Fruit fly (Drosophila melanogaster) whole organism, embryonic: ENCODE measurements around the gene Actn3.

Experiments used
- CG10147 ChIP-seq: fragments of 200-800 bp; sonication (Bioruptor generic); optimal IDR thresholded peaks from 2 replicates; lab custom pipeline; 2019; ENCODE audit warnings: missing biosample characterization, mild to moderate bottlenecking, missing genetic modification characterization, moderate library complexity
- CG1024 ChIP-seq: fragments of 200-800 bp; sonication (Bioruptor generic); IDR thresholded peaks from 2 replicates; pipeline ENCODE4 v1.3.6; 2022; ENCODE audit warnings: missing biosample characterization, missing genetic modification characterization
- CG10366 ChIP-seq: fragments of 200-800 bp; sonication (Bioruptor generic); IDR thresholded peaks from 2 replicates; pipeline ENCODE4 v1.3.6; 2022; ENCODE audit warnings: missing biosample characterization, missing genetic modification characterization
- CG12071 ChIP-seq: fragments of 200-800 bp; sonication (Bioruptor generic); optimal IDR thresholded peaks from 3 replicates; lab custom pipeline; 2018; ENCODE audit warnings: missing biosample characterization, mild to moderate bottlenecking, missing genetic modification characterization
- CG12299 ChIP-seq: fragments of 200-800 bp; sonication (Bioruptor generic); optimal IDR thresholded peaks from 2 replicates; lab custom pipeline; 2018; ENCODE audit warnings: missing biosample characterization, mild to moderate bottlenecking, missing genetic modification characterization
- CG12744 ChIP-seq: fragments of 200-800 bp; sonication (Bioruptor generic); optimal IDR thresholded peaks from 2 replicates; lab custom pipeline; 2016; ENCODE audit warnings: missing biosample characterization, missing genetic modification characterization
- CG15514 ChIP-seq: fragments of 200-800 bp; sonication (Bioruptor generic); optimal IDR thresholded peaks from 3 replicates; lab custom pipeline; 2017; ENCODE audit warnings: missing biosample characterization, missing genetic modification characterization, mild to moderate bottlenecking, moderate library complexity, missing genetic modification reagents
- CG17328 ChIP-seq: fragments of 200-800 bp; sonication (Bioruptor generic); IDR thresholded peaks from 2 replicates; pipeline ENCODE4 v1.3.6; 2022; ENCODE audit warnings: missing biosample characterization, missing genetic modification characterization
- CG1792 ChIP-seq: fragments of 200-800 bp; sonication (Bioruptor generic); optimal IDR thresholded peaks from 2 replicates; lab custom pipeline; 2016; ENCODE audit warnings: missing biosample characterization, missing genetic modification characterization
- CG18476 ChIP-seq: fragments of 200-800 bp; sonication (Bioruptor generic); optimal IDR thresholded peaks from 2 replicates; lab custom pipeline; 2016; ENCODE audit warnings: missing biosample characterization, mild to moderate bottlenecking, missing genetic modification characterization
- CG2199 ChIP-seq: fragments of 200-800 bp; sonication (Bioruptor generic); IDR thresholded peaks from 3 replicates; pipeline ENCODE4 v1.3.6; 2022; ENCODE audit warnings: missing biosample characterization, missing genetic modification characterization
- CG30403 ChIP-seq: fragments of 200-800 bp; sonication (Bioruptor generic); optimal IDR thresholded peaks from 3 replicates; lab custom pipeline; 2016; ENCODE audit warnings: missing biosample characterization, missing genetic modification characterization
- CG30431 ChIP-seq: fragments of 200-800 bp; sonication (Bioruptor generic); optimal IDR thresholded peaks from 2 replicates; lab custom pipeline; 2017; ENCODE audit warnings: missing biosample characterization, missing genetic modification characterization
- CG32767 ChIP-seq: fragments of 200-800 bp; sonication (Bioruptor generic); IDR thresholded peaks from 2 replicates; pipeline ENCODE4 v1.3.6; 2022; ENCODE audit warnings: missing biosample characterization, missing genetic modification characterization
- CG34376 ChIP-seq: fragments of 200-800 bp; sonication (Bioruptor generic); optimal IDR thresholded peaks from 2 replicates; lab custom pipeline; 2018; ENCODE audit warnings: missing biosample characterization, mild to moderate bottlenecking, missing genetic modification characterization
- CG42726 ChIP-seq: fragments of 200-800 bp; sonication (Bioruptor generic); IDR thresholded peaks from 2 replicates; pipeline ENCODE4 v1.3.6; 2022; ENCODE audit warnings: missing biosample characterization, missing genetic modification characterization; ENCODE audit not compliant: partially characterized antibody
- CG6683 ChIP-seq: fragments of 200-800 bp; sonication (Bioruptor generic); optimal IDR thresholded peaks from 2 replicates; lab custom pipeline; 2017; ENCODE audit warnings: missing biosample characterization, mild to moderate bottlenecking, missing genetic modification characterization, missing genetic modification reagents
- CG8089 ChIP-seq: fragments of 200-800 bp; sonication (Bioruptor generic); optimal IDR thresholded peaks from 3 replicates; lab custom pipeline; 2016; ENCODE audit warnings: missing biosample characterization, missing genetic modification characterization
- CG8924 ChIP-seq: fragments of 200-800 bp; optimal IDR thresholded peaks from 3 replicates; lab custom pipeline; 2019; ENCODE audit warnings: missing biosample characterization, mild to moderate bottlenecking, missing genetic modification characterization, moderate library complexity
- CG9215 ChIP-seq: fragments of 200-800 bp; sonication (Bioruptor generic); IDR thresholded peaks from 2 replicates; pipeline ENCODE4 v1.3.6; 2022; ENCODE audit warnings: missing biosample characterization, missing genetic modification characterization
- CG9727 ChIP-seq: fragments of 200-800 bp; sonication (Bioruptor generic); optimal IDR thresholded peaks from 3 replicates; lab custom pipeline; 2017; ENCODE audit warnings: missing biosample characterization, mild to moderate bottlenecking, missing genetic modification characterization
- Doc2 ChIP-seq: fragments of 200-800 bp; sonication (Bioruptor generic); IDR thresholded peaks from 2 replicates; pipeline ENCODE4 v1.3.6; 2022; ENCODE audit warnings: missing biosample characterization, missing genetic modification characterization
- Eip74EF ChIP-seq, 2 experiments: fragments of 200-800 bp in 1 of 2; fragments of >200 bp in 1 of 2; sonication (Bioruptor generic) in 1 of 2; optimal IDR thresholded peaks; 2 replicates each; lab custom pipeline; 2017 to 2019; ENCODE audit warnings: missing biosample characterization in 2 of 2, missing genetic modification characterization in 2 of 2, mild to moderate bottlenecking in 1 of 2, moderate library complexity in 1 of 2
- HmgZ ChIP-seq: fragments of 200-800 bp; sonication (Bioruptor generic); optimal IDR thresholded peaks from 2 replicates; lab custom pipeline; 2018; ENCODE audit warnings: missing biosample characterization, mild to moderate bottlenecking, missing genetic modification characterization
- Lhr ChIP-seq: fragments of 200-800 bp; sonication (Bioruptor generic); optimal IDR thresholded peaks from 3 replicates; lab custom pipeline; 2017; ENCODE audit warnings: mild to moderate bottlenecking, missing biosample characterization, missing genetic modification reagents, missing genetic modification characterization
- Nf-YC ChIP-seq: fragments of 200-800 bp; optimal IDR thresholded peaks from 3 replicates; lab custom pipeline; 2019; ENCODE audit warnings: missing biosample characterization, mild to moderate bottlenecking, missing genetic modification characterization, moderate library complexity
- Oaz ChIP-seq: fragments of 200-800 bp; sonication (Bioruptor generic); IDR thresholded peaks from 2 replicates; pipeline ENCODE4 v1.3.6; 2022; ENCODE audit warnings: missing biosample characterization, missing genetic modification characterization
- Poxn ChIP-seq: fragments of 200-800 bp; sonication (Bioruptor generic); IDR thresholded peaks from 2 replicates; pipeline ENCODE4 v1.3.6; 2022; ENCODE audit warnings: missing biosample characterization, missing genetic modification characterization
- Sox100B ChIP-seq: fragments of 200-800 bp; sonication (Bioruptor generic); optimal IDR thresholded peaks from 3 replicates; lab custom pipeline; 2018; ENCODE audit warnings: missing biosample characterization, mild to moderate bottlenecking, missing genetic modification characterization
- YL-1 ChIP-seq: fragments of 200-800 bp; sonication (Bioruptor generic); optimal IDR thresholded peaks from 3 replicates; lab custom pipeline; 2017; ENCODE audit warnings: missing biosample characterization, mild to moderate bottlenecking, missing genetic modification characterization
- ash1 ChIP-seq: fragments of 200-800 bp; sonication (Bioruptor generic); optimal IDR thresholded peaks from 2 replicates; lab custom pipeline; 2018; ENCODE audit warnings: missing biosample characterization, mild to moderate bottlenecking, missing genetic modification characterization
- bbx ChIP-seq: fragments of 200-800 bp; sonication (Bioruptor generic); IDR thresholded peaks from 2 replicates; pipeline ENCODE4 v1.3.6; 2022; ENCODE audit warnings: missing biosample characterization, missing genetic modification characterization; ENCODE audit not compliant: partially characterized antibody
- chm ChIP-seq: fragments of 200-800 bp; sonication (Bioruptor generic); IDR thresholded peaks from 2 replicates; pipeline ENCODE4 v1.3.6; 2022; ENCODE audit warnings: missing biosample characterization, missing genetic modification characterization
- dm ChIP-seq: fragments of 200-800 bp; sonication (Bioruptor generic); optimal IDR thresholded peaks from 3 replicates; lab custom pipeline; 2016; ENCODE audit warnings: missing biosample characterization, missing genetic modification characterization
- en ChIP-seq: fragments of 200-800 bp; sonication (Bioruptor generic); optimal IDR thresholded peaks from 2 replicates; lab custom pipeline; 2016; ENCODE audit warnings: missing biosample characterization, missing genetic modification characterization
- ind ChIP-seq: fragments of 200-800 bp; sonication (Bioruptor generic); optimal IDR thresholded peaks from 3 replicates; lab custom pipeline; 2016; ENCODE audit warnings: missing biosample characterization, missing genetic modification characterization
- klu ChIP-seq: fragments of 200-800 bp; sonication (Bioruptor generic); IDR thresholded peaks from 2 replicates; pipeline ENCODE4 v1.3.6; 2022; ENCODE audit warnings: missing biosample characterization, missing genetic modification characterization
- nerfin-2 ChIP-seq: fragments of 200-800 bp; sonication (Bioruptor generic); IDR thresholded peaks from 2 replicates; pipeline ENCODE4 v1.3.6; 2022; ENCODE audit warnings: missing biosample characterization, missing genetic modification characterization; ENCODE audit not compliant: partially characterized antibody
- org-1 ChIP-seq: fragments of 200-800 bp; sonication (Bioruptor generic); optimal IDR thresholded peaks from 2 replicates; lab custom pipeline; 2017; ENCODE audit warnings: missing biosample characterization, missing genetic modification characterization
- ro ChIP-seq: fragments of 200-800 bp; sonication (Bioruptor generic); IDR thresholded peaks from 2 replicates; pipeline ENCODE4 v1.3.6; 2022; ENCODE audit warnings: missing biosample characterization, missing genetic modification characterization
- salm ChIP-seq: fragments of 200-800 bp; sonication (Bioruptor generic); optimal IDR thresholded peaks from 2 replicates; lab custom pipeline; 2018; ENCODE audit warnings: missing biosample characterization, mild to moderate bottlenecking, missing genetic modification characterization
- scrt ChIP-seq: fragments of 200-800 bp; sonication (Bioruptor generic); optimal IDR thresholded peaks from 2 replicates; lab custom pipeline; 2018; ENCODE audit warnings: missing biosample characterization, mild to moderate bottlenecking, missing genetic modification characterization, moderate library complexity
- sens ChIP-seq: fragments of 200-800 bp; sonication (Bioruptor generic); peaks from one replicate; lab custom pipeline; 2016; ENCODE audit warnings: missing biosample characterization, missing genetic modification characterization
- seq ChIP-seq: fragments of 200-800 bp; sonication (Bioruptor generic); IDR thresholded peaks from 2 replicates; pipeline ENCODE4 v1.3.6; 2022; ENCODE audit warnings: missing biosample characterization, missing genetic modification characterization
- shn ChIP-seq: fragments of 200-800 bp; sonication (Bioruptor generic); optimal IDR thresholded peaks from 3 replicates; lab custom pipeline; 2016; ENCODE audit warnings: missing biosample characterization, missing genetic modification characterization
- sug ChIP-seq: fragments of 200-800 bp; optimal IDR thresholded peaks from 2 replicates; lab custom pipeline; 2019; ENCODE audit warnings: missing biosample characterization, mild to moderate bottlenecking, missing genetic modification characterization, moderate library complexity
- tap ChIP-seq: fragments of 200-800 bp; optimal IDR thresholded peaks from 3 replicates; lab custom pipeline; 2019; ENCODE audit warnings: missing biosample characterization, mild to moderate bottlenecking, missing genetic modification characterization, moderate library complexity
- tll ChIP-seq, 2 experiments: fragments of 200-800 bp in 1 of 2; fragments of >200 bp in 1 of 2; sonication (Bioruptor generic) in 1 of 2; optimal IDR thresholded peaks; 2 replicates each; lab custom pipeline; 2017 to 2019; ENCODE audit warnings: missing biosample characterization in 2 of 2, missing genetic modification characterization in 2 of 2, mild to moderate bottlenecking in 1 of 2, moderate library complexity in 1 of 2
- vvl ChIP-seq: fragments of 200-800 bp; sonication (Bioruptor generic); IDR thresholded peaks from 2 replicates; pipeline ENCODE4 v1.3.6; 2022; ENCODE audit warnings: missing biosample characterization, missing genetic modification characterization
- zfh1 ChIP-seq: fragments of 200-800 bp; sonication (Bioruptor generic); IDR thresholded peaks from 3 replicates; pipeline ENCODE4 v1.3.6; 2022; ENCODE audit warnings: missing biosample characterization, missing genetic modification characterization

The Actn3 gene

dm6 chr3R:16934154-16934992, 43.2 kb downstream of the Actn3 start (continued):
- TF ChIP-seq HmgZ (tag; lab: Kevin White, UChicago) = no peak
- no peak for TF ChIP-seq salm (tag; lab: Kevin White, UChicago)
- no peak for TF ChIP-seq CG1024 (GFP tag; lab: Robert Waterston, UW)
- TF ChIP-seq seq (GFP tag; lab: Robert Waterston, UW) = peak; percentile 32
- TF ChIP-seq ro (GFP tag; lab: Robert Waterston, UW) = no peak
- TF ChIP-seq CG2199 (GFP tag; lab: Robert Waterston, UW) = no peak
- TF ChIP-seq nerfin-2 = 0 out of 2 replicates have a peak, but pooled peaks have one; percentile 15
- no peak for TF ChIP-seq Eip74EF (GFP tag; optimal IDR thresholded peaks at IDR 0.05; lab: Kevin White, UChicago)
- no peak for TF ChIP-seq tap (tag; lab: Kevin White, UChicago)
- no peak for TF ChIP-seq Poxn
- TF ChIP-seq Sox100B (GFP tag; lab: Kevin White, UChicago) = no peak
- TF ChIP-seq zfh1 = no peak
- no peak for TF ChIP-seq CG18476 (GFP tag; lab: Kevin White, UChicago)
- TF ChIP-seq CG6683 = no peak
- TF ChIP-seq CG30403 = no peak
- peak; percentile 31 for TF ChIP-seq CG15514 (GFP tag; lab: Kevin White, UChicago)
- TF ChIP-seq CG30431 (GFP tag; lab: Kevin White, UChicago) = no peak
- TF ChIP-seq scrt (GFP tag; lab: Kevin White, UChicago) = no peak
- no peak for TF ChIP-seq ind (GFP tag; lab: Kevin White, UChicago)
- peak; percentile 30; the same call in 1 of the 2 replicates for TF ChIP-seq vvl (GFP tag; lab: Robert Waterston, UW)
- no peak for TF ChIP-seq en (GFP tag; lab: Kevin White, UChicago)
- no peak for TF ChIP-seq shn (GFP tag; lab: Kevin White, UChicago)
- no peak for TF ChIP-seq dm
- no peak for TF ChIP-seq Oaz (GFP tag; lab: Robert Waterston, UW)
- TF ChIP-seq chm = peak; percentile 50
- no peak for TF ChIP-seq Doc2 (GFP tag; lab: Robert Waterston, UW)
- TF ChIP-seq sug (tag; lab: Kevin White, UChicago) = no peak
- TF ChIP-seq sens (GFP tag; lab: Kevin White, UChicago) = peak; percentile 84
- TF ChIP-seq Nf-YC (tag; lab: Kevin White, UChicago) = peak; percentile 79
- no peak for TF ChIP-seq CG8089 (GFP tag; lab: Kevin White, UChicago)
- peak; percentile 24 for TF ChIP-seq bbx (GFP tag; lab: Robert Waterston, UW)
- no peak for TF ChIP-seq Lhr (GFP tag; lab: Kevin White, UChicago)
- TF ChIP-seq CG9727 = no peak
- TF ChIP-seq CG12071 (GFP tag; lab: Kevin White, UChicago) = no peak
- no peak for TF ChIP-seq CG12744 (GFP tag; lab: Kevin White, UChicago)
- TF ChIP-seq YL-1 (GFP tag; lab: Kevin White, UChicago) = no peak
- TF ChIP-seq ash1 (GFP tag; lab: Kevin White, UChicago) = peak; percentile 28
- TF ChIP-seq org-1 (GFP tag; lab: Kevin White, UChicago) = no peak
- no peak for TF ChIP-seq CG8924 (tag; lab: Kevin White, UChicago)
- peak; percentile 43; the same call in 1 of the 2 replicates for TF ChIP-seq CG32767 (GFP tag; lab: Robert Waterston, UW)
- no peak for TF ChIP-seq CG1792 (GFP tag; lab: Kevin White, UChicago)
- no peak for TF ChIP-seq CG34376 (GFP tag; lab: Kevin White, UChicago)
- TF ChIP-seq CG12299 = no peak
- no peak for TF ChIP-seq klu
- no peak for TF ChIP-seq CG17328 (GFP tag; lab: Robert Waterston, UW)
- TF ChIP-seq CG10366 (GFP tag; lab: Robert Waterston, UW) = no peak
- TF ChIP-seq tll (GFP tag; optimal IDR thresholded peaks at IDR 0.05; lab: Kevin White, UChicago) = no peak
- 0 out of 2 replicates have a peak, but pooled peaks have one; percentile 36 for TF ChIP-seq CG42726 (GFP tag; lab: Robert Waterston, UW)
- no peak for TF ChIP-seq CG9215 (GFP tag; lab: Robert Waterston, UW)
- TF ChIP-seq CG10147 (GFP tag; lab: Kevin White, UChicago) = no peak
